Worm (Caenorhabditis elegans) whole organism, young adult: ENCODE measurements around the gene cyn-4.

ENCODE experiments used
- B0336.3 ChIP-seq: fragments of 200-800 bp; sonication (Bioruptor generic); IDR thresholded peaks from 2 replicates; pipeline ENCODE4 v1.3.6; 2022; ENCODE audit warnings: missing genetic modification characterization, missing compliant biosample characterization
- C17E4.6 ChIP-seq: fragments of 200-800 bp; sonication (Bioruptor generic); IDR thresholded peaks from 2 replicates; pipeline ENCODE4 v1.3.6; 2022; ENCODE audit warnings: missing genetic modification reagents, missing genetic modification characterization, missing compliant biosample characterization
- D2030.7 ChIP-seq: fragments of 200-800 bp; sonication (Bioruptor generic); IDR thresholded peaks from 2 replicates; pipeline ENCODE4 v1.3.6; 2022; ENCODE audit warnings: missing genetic modification reagents, missing genetic modification characterization, missing compliant biosample characterization
- F10E7.11 ChIP-seq: sonication (generic microtip); optimal IDR thresholded peaks from 2 replicates; lab custom pipeline; 2017; ENCODE audit warnings: mild to moderate bottlenecking, missing genetic modification characterization, moderate library complexity, missing compliant biosample characterization
- F22D6.2 ChIP-seq: sonication (generic microtip); optimal IDR thresholded peaks from 2 replicates; lab custom pipeline; 2016; ENCODE audit warnings: mild to moderate bottlenecking, missing genetic modification characterization, missing compliant biosample characterization
- F55B11.4 ChIP-seq: sonication (generic microtip); optimal IDR thresholded peaks from 2 replicates; lab custom pipeline; 2016; ENCODE audit warnings: missing compliant biosample characterization, missing genetic modification characterization, borderline replicate concordance; ENCODE audit not compliant: insufficient read depth
- F57C9.4 ChIP-seq: sonication (generic microtip); optimal IDR thresholded peaks from 2 replicates; lab custom pipeline; 2017; ENCODE audit warnings: mild to moderate bottlenecking, missing genetic modification characterization, missing compliant biosample characterization
- K12H6.12 ChIP-seq: fragments of 200-800 bp; sonication (Bioruptor generic); optimal IDR thresholded peaks from 2 replicates; lab custom pipeline; 2018; ENCODE audit warnings: mild to moderate bottlenecking, missing genetic modification characterization, missing compliant biosample characterization
- T26A5.8 ChIP-seq: sonication (generic microtip); optimal IDR thresholded peaks from 2 replicates; lab custom pipeline; 2016; ENCODE audit warnings: missing genetic modification characterization, missing compliant biosample characterization
- Y56A3A.18 ChIP-seq: fragments of 200-800 bp; sonication (Bioruptor generic); IDR thresholded peaks from 2 replicates; pipeline ENCODE4 v1.3.6; 2022; ENCODE audit warnings: missing genetic modification reagents, missing genetic modification characterization, missing compliant biosample characterization
- ZK185.1 ChIP-seq: sonication (generic microtip); optimal IDR thresholded peaks from 2 replicates; lab custom pipeline; 2016; ENCODE audit warnings: mild to moderate bottlenecking, missing genetic modification characterization, missing compliant biosample characterization; ENCODE audit not compliant: poor library complexity, severe bottlenecking
- aptf-2 ChIP-seq: fragments of 200-800 bp; sonication (Bioruptor generic); conservative IDR thresholded peaks from 2 replicates; pipeline ENCODE4 v1.3.6; 2022; ENCODE audit warnings: missing genetic modification reagents, missing genetic modification characterization, missing compliant biosample characterization
- aptf-3 ChIP-seq: fragments of 200-800 bp; sonication (Bioruptor generic); IDR thresholded peaks from 2 replicates; pipeline ENCODE4 v1.3.6; 2022; ENCODE audit warnings: missing genetic modification characterization, missing compliant biosample characterization
- athp-1 ChIP-seq: sonication (generic microtip); optimal IDR thresholded peaks from 2 replicates; lab custom pipeline; 2017; ENCODE audit warnings: mild to moderate bottlenecking, missing genetic modification characterization, missing compliant biosample characterization
- attf-6 ChIP-seq: fragments of 200-800 bp; sonication (Bioruptor generic); IDR thresholded peaks from 2 replicates; pipeline ENCODE4 v1.3.6; 2022; ENCODE audit warnings: missing genetic modification reagents, missing genetic modification characterization, missing compliant biosample characterization
- bed-1 ChIP-seq: fragments of 200-800 bp; sonication (Bioruptor generic); IDR thresholded peaks from 2 replicates; pipeline ENCODE4 v1.3.6; 2022; ENCODE audit warnings: missing genetic modification reagents, missing genetic modification characterization, missing compliant biosample characterization
- cebp-2 ChIP-seq: fragments of 200-800 bp; sonication (Bioruptor generic); IDR thresholded peaks from 2 replicates; pipeline ENCODE4 v1.3.6; 2022; ENCODE audit warnings: missing genetic modification characterization, missing compliant biosample characterization
- ceh-91 ChIP-seq: fragments of 200-800 bp; sonication (Bioruptor generic); IDR thresholded peaks from 2 replicates; pipeline ENCODE4 v1.3.6; 2022; ENCODE audit warnings: missing genetic modification reagents, missing genetic modification characterization, missing compliant biosample characterization
- efl-1 ChIP-seq: fragments of 150-350 bp; optimal IDR thresholded peaks from 2 replicates; lab custom pipeline; 2014; ENCODE audit warnings: missing biosample characterization, missing genetic modification reagents, missing genetic modification characterization
- egrh-3 ChIP-seq: fragments of 200-800 bp; sonication (Bioruptor generic); IDR thresholded peaks from 2 replicates; pipeline ENCODE4 v1.3.6; 2022; ENCODE audit warnings: missing genetic modification reagents, missing genetic modification characterization, missing compliant biosample characterization
- ekl-4 ChIP-seq: fragments of 200-800 bp; sonication (Bioruptor generic); IDR thresholded peaks from 2 replicates; pipeline ENCODE4 v1.3.6; 2022; ENCODE audit warnings: missing genetic modification reagents, missing genetic modification characterization, missing compliant biosample characterization
- hlh-12 ChIP-seq: sonication (generic microtip); optimal IDR thresholded peaks from 2 replicates; lab custom pipeline; 2016; ENCODE audit warnings: missing genetic modification characterization, missing compliant biosample characterization
- hrde-1 ChIP-seq: sonication (generic microtip); optimal IDR thresholded peaks from 2 replicates; lab custom pipeline; 2016; ENCODE audit warnings: missing genetic modification characterization, mild to moderate bottlenecking, missing compliant biosample characterization, moderate library complexity, missing genotype, missing genetic modification reagents, borderline replicate concordance
- lag-1 ChIP-seq: fragments of 200-800 bp; sonication (Bioruptor generic); IDR thresholded peaks from 2 replicates; pipeline ENCODE4 v1.3.6; 2022; ENCODE audit warnings: missing genetic modification reagents, missing genetic modification characterization, missing compliant biosample characterization
- let-526 ChIP-seq: fragments of 200-800 bp; sonication (Bioruptor generic); IDR thresholded peaks from 2 replicates; pipeline ENCODE4 v1.3.6; 2022; ENCODE audit warnings: missing genetic modification reagents, missing genetic modification characterization, missing compliant biosample characterization
- let-607 ChIP-seq, 2 experiments: fragments of 200-800 bp in 1 of 2; sonication (Bioruptor generic) in 1 of 2; sonication (generic microtip) in 1 of 2; optimal IDR thresholded peaks; 2 replicates each; lab custom pipeline; 2016 to 2018; ENCODE audit warnings: mild to moderate bottlenecking in 2 of 2, missing compliant biosample characterization in 2 of 2, missing genetic modification characterization in 2 of 2, moderate library complexity in 2 of 2, missing genotype in 1 of 2
- lin-54 ChIP-seq: fragments of 200-800 bp; sonication (Bioruptor generic); optimal IDR thresholded peaks from 2 replicates; lab custom pipeline; 2018; ENCODE audit warnings: mild to moderate bottlenecking, missing genetic modification characterization, missing compliant biosample characterization
- lir-1 ChIP-seq: fragments of 200-800 bp; sonication (Bioruptor generic); conservative IDR thresholded peaks from 2 replicates; pipeline ENCODE4 v1.3.6; 2022; ENCODE audit warnings: missing genetic modification reagents, missing genetic modification characterization, missing compliant biosample characterization
- madf-3 ChIP-seq: fragments of 200-800 bp; sonication (Bioruptor generic); IDR thresholded peaks from 2 replicates; pipeline ENCODE4 v1.3.6; 2022; ENCODE audit warnings: missing genetic modification reagents, missing genetic modification characterization, missing compliant biosample characterization
- madf-6 ChIP-seq: fragments of 200-800 bp; sonication (Bioruptor generic); IDR thresholded peaks from 2 replicates; pipeline ENCODE4 v1.3.6; 2022; ENCODE audit warnings: missing genetic modification reagents, missing genetic modification characterization, missing compliant biosample characterization
- madf-8 ChIP-seq: fragments of 200-800 bp; sonication (Bioruptor generic); conservative IDR thresholded peaks from 2 replicates; pipeline ENCODE4 v1.3.6; 2022; ENCODE audit warnings: missing genetic modification reagents, missing genetic modification characterization, missing compliant biosample characterization
- mcd-1 ChIP-seq: fragments of 200-800 bp; sonication (Bioruptor generic); IDR thresholded peaks from 2 replicates; pipeline ENCODE4 v1.3.6; 2022; ENCODE audit warnings: missing genetic modification reagents, missing genetic modification characterization, missing compliant biosample characterization
- nfya-1 ChIP-seq: sonication (generic microtip); optimal IDR thresholded peaks from 2 replicates; lab custom pipeline; 2017; ENCODE audit warnings: antibody characterized with exemption, missing compliant biosample characterization, missing genetic modification characterization, borderline replicate concordance; ENCODE audit not compliant: insufficient read depth
- nfya-2 ChIP-seq: fragments of 200-800 bp; sonication (Bioruptor generic); IDR thresholded peaks from 2 replicates; pipeline ENCODE4 v1.3.6; 2022; ENCODE audit warnings: missing genetic modification reagents, missing genetic modification characterization, missing compliant biosample characterization
- sdz-38 ChIP-seq: sonication (generic microtip); optimal IDR thresholded peaks from 2 replicates; lab custom pipeline; 2016; ENCODE audit warnings: missing genotype, missing genetic modification characterization, missing compliant biosample characterization
- sea-2 ChIP-seq: fragments of 200-800 bp; sonication (Bioruptor generic); IDR thresholded peaks from 2 replicates; pipeline ENCODE4 v1.3.6; 2022; ENCODE audit warnings: missing genetic modification characterization, missing compliant biosample characterization
- snpc-4 ChIP-seq, 5 experiments: fragments of 150-350 bp in 1 of 5; sonication (generic microtip) in 4 of 5; optimal IDR thresholded peaks; 2 replicates each; lab custom pipeline; 2014 to 2018; ENCODE audit warnings: missing genetic modification characterization in 5 of 5, missing biosample characterization in 3 of 5, antibody characterized with exemption in 2 of 5, mild to moderate bottlenecking in 2 of 5, missing compliant biosample characterization in 2 of 5, missing genotype in 2 of 5, moderate library complexity in 2 of 5, missing genetic modification reagents in 1 of 5
- tbp1 ChIP-seq: fragments of 200-800 bp; sonication (Bioruptor generic); optimal IDR thresholded peaks from 2 replicates; lab custom pipeline; 2018; ENCODE audit warnings: mild to moderate bottlenecking, missing genetic modification characterization, missing compliant biosample characterization
- unc-62 ChIP-seq: fragments of 150-350 bp; optimal IDR thresholded peaks from 2 replicates; lab custom pipeline; 2014; ENCODE audit warnings: missing biosample characterization, missing genetic modification reagents, missing genetic modification characterization
- xnd-1 ChIP-seq: sonication (generic microtip); optimal IDR thresholded peaks from 2 replicates; lab custom pipeline; 2016; ENCODE audit warnings: missing genotype, missing genetic modification reagents, missing genetic modification characterization, missing compliant biosample characterization
- zfh-2 ChIP-seq: fragments of 200-800 bp; sonication (Bioruptor generic); conservative IDR thresholded peaks from 2 replicates; pipeline ENCODE4 v1.3.6; 2022; ENCODE audit warnings: missing genetic modification reagents, missing genetic modification characterization, missing compliant biosample characterization
- ztf-3 ChIP-seq: fragments of 200-800 bp; sonication (Bioruptor generic); optimal IDR thresholded peaks from 2 replicates; lab custom pipeline; 2018; ENCODE audit warnings: mild to moderate bottlenecking, missing genetic modification characterization, missing compliant biosample characterization

Gene cyn-4

ce11 chrII:10898998-10899397, 26.6 kb upstream of the cyn-4 start:
- TF ChIP-seq ekl-4 (GFP tag; lab: Robert Waterston, UW) (no peak), aptf-2 (GFP tag; lab: Robert Waterston, UW) (no peak), F57C9.4 (no peak), mcd-1 (no peak), Y56A3A.18 (GFP tag; lab: Robert Waterston, UW) (no peak), T26A5.8 (tag; lab: Kevin White, UChicago) (no peak), attf-6 (GFP tag; lab: Robert Waterston, UW) (no peak), ceh-91 (GFP tag; lab: Robert Waterston, UW) (no peak), snpc-4 (GFP tag; optimal IDR thresholded peaks at IDR 0.05; lab: Kevin White, UChicago) (no peak), snpc-4 (tag; optimal IDR thresholded peaks at IDR 0.05; lab: Kevin White, UChicago) (no peak), D2030.7 (GFP tag; lab: Robert Waterston, UW) (no peak), hrde-1 (tag; lab: Kevin White, UChicago) (no peak), tbp1 (GFP tag; lab: Kevin White, UChicago) (no peak), cebp-2 (no peak), C17E4.6 (GFP tag; lab: Robert Waterston, UW) (no peak), nfya-1 (no peak), F22D6.2 (no peak), F55B11.4 (tag; lab: Kevin White, UChicago) (no peak)
- TF ChIP-seq, all 124 proteins: peak for 0

- TF ChIP-seq B0336.3 (GFP tag; lab: Robert Waterston, UW) (no peak), K12H6.12 (tag; lab: Kevin White, UChicago) (no peak), lag-1 (GFP tag; lab: Robert Waterston, UW) (no peak), C17E4.6 (GFP tag; lab: Robert Waterston, UW) (no peak), aptf-3 (GFP tag; lab: Robert Waterston, UW) (no peak), egrh-3 (GFP tag; lab: Robert Waterston, UW) (no peak), F10E7.11 (tag; lab: Kevin White, UChicago) (no peak), zfh-2 (GFP tag; lab: Robert Waterston, UW) (no peak)
- TF ChIP-seq, all 124 proteins: peak for 0
These were observed 23.5 kb upstream of the cyn-4 start for ce11 chrII:10895959-10896358.

ce11 chrII:10894996-10895395, 22.6 kb upstream of the cyn-4 start, which contains the start of gene sra-10:
Gene sra-10 (minus strand): TSS chrII:10895096.
- no peak for TF ChIP-seq hlh-12 (tag; lab: Kevin White, UChicago)
- no peak for TF ChIP-seq let-607 (tag; optimal IDR thresholded peaks at IDR 0.05; lab: Kevin White, UChicago)
- no peak for TF ChIP-seq madf-8 (GFP tag; lab: Robert Waterston, UW)
- TF ChIP-seq madf-6, result no peak
- no peak for TF ChIP-seq F22D6.2
- no peak for TF ChIP-seq ztf-3 (GFP tag; lab: Kevin White, UChicago)

- no peak for TF ChIP-seq ztf-3 (GFP tag; lab: Kevin White, UChicago)
- TF ChIP-seq bed-1 (GFP tag; lab: Robert Waterston, UW), result no peak
- no peak for TF ChIP-seq sdz-38
- TF ChIP-seq let-526 (GFP tag; lab: Robert Waterston, UW), result no peak
- no peak for TF ChIP-seq xnd-1
- no peak for TF ChIP-seq ZK185.1 (tag; lab: Kevin White, UChicago)
- no peak for TF ChIP-seq snpc-4 (GFP tag; optimal IDR thresholded peaks at IDR 0.05; lab: Kevin White, UChicago)
- TF ChIP-seq snpc-4 (tag; optimal IDR thresholded peaks at IDR 0.05; lab: Kevin White, UChicago), result no peak
- TF ChIP-seq mcd-1, result no peak
- no peak for TF ChIP-seq sea-2 (GFP tag; lab: Robert Waterston, UW)
- no peak for TF ChIP-seq F55B11.4 (tag; lab: Kevin White, UChicago)
- TF ChIP-seq athp-1 (tag; lab: Kevin White, UChicago), result no peak
- TF ChIP-seq lir-1 (GFP tag; lab: Robert Waterston, UW), result no peak
- no peak for TF ChIP-seq madf-3 (GFP tag; lab: Robert Waterston, UW)
- TF ChIP-seq nfya-2 (GFP tag; lab: Robert Waterston, UW), result no peak
- TF ChIP-seq efl-1, result no peak
- TF ChIP-seq lag-1 (GFP tag; lab: Robert Waterston, UW), result no peak
- TF ChIP-seq Y56A3A.18 (GFP tag; lab: Robert Waterston, UW), result no peak
- no peak for TF ChIP-seq lin-54 (GFP tag; lab: Kevin White, UChicago)
- no peak for TF ChIP-seq unc-62 (GFP tag; lab: Kevin White, UChicago)
These were observed 16.6 kb upstream of the cyn-4 start, which contains the start of gene ptr-8 for ce11 chrII:10888979-10889378. Gene ptr-8 (plus strand): TSS chrII:10889279.
